Worm (Caenorhabditis elegans): ENCODE data around the gene best-22.

Gene best-22

ce11 chrIV:12364964-12365363 is 15.2 kb downstream of the best-22 start:
- TF ChIP-seq nhr-11 (tag; optimal IDR thresholded peaks at IDR 0.05) (no peak), C08G9.2 (tag; optimal IDR thresholded peaks at IDR 0.05) (peak; percentile 5), sdc-2 (tag; optimal IDR thresholded peaks at IDR 0.05) (peak; percentile 2), gmeb-2 (tag; optimal IDR thresholded peaks at IDR 0.05) (no peak), hlh-6 (tag; optimal IDR thresholded peaks at IDR 0.05) (peak; percentile 9)

DNA sequence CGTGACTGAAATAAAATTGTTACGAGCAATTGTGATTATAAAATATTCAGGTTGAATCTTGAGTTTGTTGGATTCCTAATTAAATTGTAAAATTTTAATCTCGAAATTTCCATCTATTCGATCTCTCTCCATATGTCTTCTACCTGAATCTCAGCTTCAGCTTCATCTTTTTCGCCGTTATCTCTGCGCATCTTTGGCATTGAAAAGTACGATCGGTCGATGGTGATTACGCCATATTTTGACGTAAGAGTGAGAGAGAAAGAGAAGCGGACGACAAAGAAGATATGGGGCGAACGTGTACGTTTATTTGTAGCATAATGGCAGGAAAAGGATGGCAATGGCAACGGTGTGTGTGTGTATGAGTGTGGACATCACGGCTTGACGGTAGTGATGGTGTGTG is 16.8 kb downstream of the best-22 start:
- TF ChIP-seq rnt-1 (tag; optimal IDR thresholded peaks at IDR 0.05) (peak; percentile 34), ceh-18 (tag; optimal IDR thresholded peaks at IDR 0.05) (no peak)

ce11 chrIV:12371340-12371739 is 21.6 kb downstream of the best-22 start:
- TF ChIP-seq pat-9 (tag; optimal IDR thresholded peaks at IDR 0.05) (no peak), eyg-1 (tag; optimal IDR thresholded peaks at IDR 0.05) (no peak), C08G9.2 (tag; optimal IDR thresholded peaks at IDR 0.05) (no peak), ceh-9 (tag; optimal IDR thresholded peaks at IDR 0.05) (no peak), sdc-2 (tag; optimal IDR thresholded peaks at IDR 0.05) (no peak), ttx-3 (tag; optimal IDR thresholded peaks at IDR 0.05) (no peak), unc-42 (tag; optimal IDR thresholded peaks at IDR 0.05) (no peak), lim-6 (tag; optimal IDR thresholded peaks at IDR 0.05) (no peak), ceh-6 (GFP tag; optimal IDR thresholded peaks at IDR 0.05) (no peak), K02D7.2 (tag; optimal IDR thresholded peaks at IDR 0.05) (no peak), C38D4.7 (GFP tag; optimal IDR thresholded peaks at IDR 0.05) (no peak), nfya-1 (tag; optimal IDR thresholded peaks at IDR 0.05) (no peak), dmd-4 (tag; optimal IDR thresholded peaks at IDR 0.05; ENCODE audit: borderline replicate concordance) (no peak), K09A11.1 (tag; optimal IDR thresholded peaks at IDR 0.05; ENCODE audit: insufficient read depth) (no peak), gmeb-2 (tag; optimal IDR thresholded peaks at IDR 0.05) (no peak), ceh-2 (tag; optimal IDR thresholded peaks at IDR 0.05) (no peak), odd-2 (tag; optimal IDR thresholded peaks at IDR 0.05) (no peak)

ce11 chrIV:12371879-12372278 is 22.1 kb downstream of the best-22 start, which contains the start of gene wdr-46:
Gene wdr-46 (plus strand): TSS chrIV:12372253.
- TF ChIP-seq pha-4 (tag; optimal IDR thresholded peaks at IDR 0.05) (no peak), mec-3 (tag; optimal IDR thresholded peaks at IDR 0.05; ENCODE audit: borderline replicate concordance) (no peak), ceh-30 (tag; optimal IDR thresholded peaks at IDR 0.05) (peak; percentile 20), K09A11.1 (tag; optimal IDR thresholded peaks at IDR 0.05; ENCODE audit: insufficient read depth) (peak; percentile 9), elt-2 (tag; optimal IDR thresholded peaks at IDR 0.05) (peak; percentile 44), syd-9 (tag; optimal IDR thresholded peaks at IDR 0.05) (no peak), ceh-48 (tag; optimal IDR thresholded peaks at IDR 0.05) (no peak), unc-42 (tag; optimal IDR thresholded peaks at IDR 0.05) (peak; percentile 43), odd-2 (tag; optimal IDR thresholded peaks at IDR 0.05) (no peak), unc-55 (GFP tag; optimal IDR thresholded peaks at IDR 0.05) (peak; percentile 38), pax-1 (tag; optimal IDR thresholded peaks at IDR 0.05) (peak; percentile 42), nfya-1 (tag; optimal IDR thresholded peaks at IDR 0.05) (peak; percentile 79), pha-2 (tag; optimal IDR thresholded peaks at IDR 0.05) (no peak), ceh-31 (tag; optimal IDR thresholded peaks at IDR 0.05) (peak; percentile 38), F13H6.1 (tag; optimal IDR thresholded peaks at IDR 0.05) (no peak)

ce11 chrIV:12376021-12376420 is 26.3 kb downstream of the best-22 start, which contains the start of gene atz-1:
Gene atz-1 (minus strand): TSS chrIV:12376121.
- TF ChIP-seq ttx-3 (tag; optimal IDR thresholded peaks at IDR 0.05) (no peak), ceh-34 (tag; optimal IDR thresholded peaks at IDR 0.05) (no peak)

DNA sequence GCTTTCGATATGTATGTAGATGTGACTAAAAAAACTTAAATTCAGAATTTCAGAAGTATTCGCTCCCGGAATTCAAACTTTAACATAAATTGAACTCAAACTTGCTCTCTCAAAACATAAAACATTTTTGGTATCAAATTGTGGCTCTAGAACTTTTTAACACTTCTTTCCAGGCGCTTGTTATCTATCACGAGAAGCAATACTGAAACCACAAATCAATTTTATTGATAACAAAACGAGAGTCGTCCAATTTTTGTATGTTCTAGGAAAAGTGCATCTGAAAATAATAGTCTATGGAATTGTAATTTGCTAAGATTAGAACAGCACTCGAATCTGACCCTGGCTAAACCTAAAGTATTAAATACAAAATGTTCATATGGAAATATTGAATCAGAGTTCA is 29.2 kb downstream of the best-22 start:
- TF ChIP-seq odd-2 (tag; optimal IDR thresholded peaks at IDR 0.05) (no peak), hlh-30 (tag; optimal IDR thresholded peaks at IDR 0.05; ENCODE audit: insufficient read depth) (no peak), gmeb-2 (tag; optimal IDR thresholded peaks at IDR 0.05) (no peak), fkh-10 (GFP tag; optimal IDR thresholded peaks at IDR 0.05) (no peak), ceh-48 (tag; optimal IDR thresholded peaks at IDR 0.05) (no peak), sox-4 (tag; optimal IDR thresholded peaks at IDR 0.05) (no peak), ceh-2 (tag; optimal IDR thresholded peaks at IDR 0.05) (no peak), nhr-11 (tag; optimal IDR thresholded peaks at IDR 0.05) (no peak), eyg-1 (tag; optimal IDR thresholded peaks at IDR 0.05) (no peak), ceh-31 (tag; optimal IDR thresholded peaks at IDR 0.05) (no peak), unc-86 (tag; optimal IDR thresholded peaks at IDR 0.05) (no peak)
